Worm (Caenorhabditis elegans) whole organism, late embryonic: ENCODE data around the gene T21B10.4.

Experiments used
- K02D7.2 ChIP-seq: sonication (generic microtip); optimal IDR thresholded peaks from 2 replicates; lab custom pipeline; 2017; ENCODE audit warnings: mild to moderate bottlenecking, missing genetic modification characterization, missing compliant biosample characterization
- ceh-2 ChIP-seq: sonication (generic microtip); optimal IDR thresholded peaks from 2 replicates; lab custom pipeline; 2016; ENCODE audit warnings: missing genotype, missing genetic modification characterization, missing compliant biosample characterization

- no peak for TF ChIP-seq K02D7.2 (tag; lab: Kevin White, UChicago)
- TF ChIP-seq ceh-2, result no peak
Measured at ce11 chrII:8891042-8891441, 49.7 kb upstream of the T21B10.4 start.
